Worm (Caenorhabditis elegans): ENCODE results near the gene C18B12.4.

Gene C18B12.4

DNA sequence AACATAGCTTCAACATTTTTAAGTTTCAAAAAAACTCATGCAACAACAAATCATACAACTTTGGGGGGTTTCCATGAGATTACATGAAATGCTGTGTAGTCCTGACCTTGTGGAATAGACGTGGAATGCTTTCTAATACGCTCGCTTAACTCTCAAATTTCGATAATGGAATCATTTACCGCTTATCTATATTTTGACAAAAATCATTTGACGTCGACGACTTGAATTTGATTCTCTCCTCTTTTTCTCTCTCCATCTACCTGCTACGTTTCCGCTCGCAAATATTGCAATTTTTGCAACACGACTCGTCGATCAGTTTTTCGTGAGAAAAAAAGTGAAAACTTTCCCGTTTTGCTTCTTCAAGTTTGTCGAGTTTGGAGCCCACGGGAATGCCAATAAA, 48.7 kb upstream of the C18B12.4 start, which contains the start of gene flr-4:
TSS of gene flr-4 (plus strand) at position 275 of the 400 bp plus-strand sequence.
- no peak for TF ChIP-seq nhr-25 (tag; optimal IDR thresholded peaks at IDR 0.05)
- no peak for TF ChIP-seq nhr-237 (tag; optimal IDR thresholded peaks at IDR 0.05)
- TF ChIP-seq crh-2 (tag; optimal IDR thresholded peaks at IDR 0.05): peak; percentile 8
- peak; percentile 16 for TF ChIP-seq sma-9 (GFP tag; optimal IDR thresholded peaks at IDR 0.05)
- TF ChIP-seq sma-9 (tag; optimal IDR thresholded peaks at IDR 0.05): no peak
- TF ChIP-seq fos-1 (tag; optimal IDR thresholded peaks at IDR 0.05): peak; percentile 71
- TF ChIP-seq gmeb-1 (tag; optimal IDR thresholded peaks at IDR 0.05): no peak

ce11 chrX:15087752-15088151, 47.4 kb upstream of the C18B12.4 start:
- TF ChIP-seq nhr-12 (tag; optimal IDR thresholded peaks at IDR 0.05) (no peak), gmeb-1 (tag; optimal IDR thresholded peaks at IDR 0.05) (no peak), elt-3 (tag; optimal IDR thresholded peaks at IDR 0.05) (no peak), blmp-1 (tag; optimal IDR thresholded peaks at IDR 0.05; ENCODE audit: insufficient read depth) (no peak), zag-1 (tag; optimal IDR thresholded peaks at IDR 0.05) (no peak), skn-1 (tag; optimal IDR thresholded peaks at IDR 0.05) (no peak), egl-27 (tag; optimal IDR thresholded peaks at IDR 0.05) (no peak), nhr-10 (tag; optimal IDR thresholded peaks at IDR 0.05) (no peak), crh-2 (tag; optimal IDR thresholded peaks at IDR 0.05) (no peak), ceh-82 (tag; optimal IDR thresholded peaks at IDR 0.05) (no peak), nhr-21 (tag; optimal IDR thresholded peaks at IDR 0.05) (no peak), fos-1 (tag; optimal IDR thresholded peaks at IDR 0.05) (no peak), ztf-1 (GFP tag; conservative IDR thresholded peaks at IDR 0.05) (no peak), mbf-1 (tag; optimal IDR thresholded peaks at IDR 0.05) (no peak), nhr-77 (tag; optimal IDR thresholded peaks at IDR 0.05) (no peak), alr-1 (tag; optimal IDR thresholded peaks at IDR 0.05) (no peak), sem-4 (tag; optimal IDR thresholded peaks at IDR 0.05) (no peak)

DNA sequence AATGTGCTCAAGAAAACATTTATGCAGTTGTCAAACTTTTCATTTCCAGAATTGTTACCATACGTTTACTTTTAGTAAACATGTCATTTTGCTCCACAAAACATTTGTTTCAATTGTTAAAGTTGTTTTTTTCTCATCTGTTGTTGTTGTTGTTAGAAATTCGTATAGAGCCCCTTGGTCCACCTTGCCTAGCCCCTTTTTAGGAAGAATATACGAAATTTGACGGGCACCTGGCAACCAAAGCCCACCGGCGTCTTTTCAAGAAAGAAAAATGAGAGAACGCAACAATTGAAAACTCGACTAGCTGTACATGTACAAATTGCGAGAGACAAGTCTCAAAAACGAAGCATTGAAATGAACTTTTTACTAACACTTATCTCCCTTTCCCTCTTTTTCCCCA, 44.0 kb upstream of the C18B12.4 start, which contains the start of gene F09B12.5:
TSS of gene F09B12.5 (plus strand) at position 301 of the 400 bp plus-strand sequence.
- no peak for TF ChIP-seq fos-1 (tag; optimal IDR thresholded peaks at IDR 0.05)
- no peak for TF ChIP-seq ztf-1 (GFP tag; conservative IDR thresholded peaks at IDR 0.05)
- no peak for TF ChIP-seq mdl-1 (tag; optimal IDR thresholded peaks at IDR 0.05)
- no peak for TF ChIP-seq ztf-4 (tag; optimal IDR thresholded peaks at IDR 0.05)
- no peak for TF ChIP-seq lin-13 (GFP tag; optimal IDR thresholded peaks at IDR 0.05)
- TF ChIP-seq ama-1 (optimal IDR thresholded peaks at IDR 0.05): no peak
- TF ChIP-seq zag-1 (tag; optimal IDR thresholded peaks at IDR 0.05): no peak
- no peak for TF ChIP-seq sma-9 (GFP tag; optimal IDR thresholded peaks at IDR 0.05)
- TF ChIP-seq sma-9 (tag; optimal IDR thresholded peaks at IDR 0.05): no peak
- TF ChIP-seq Y55F3AM.14 (GFP tag; optimal IDR thresholded peaks at IDR 0.05): no peak
- no peak for TF ChIP-seq blmp-1 (tag; optimal IDR thresholded peaks at IDR 0.05; ENCODE audit: insufficient read depth)
- TF ChIP-seq nhr-6 (tag; optimal IDR thresholded peaks at IDR 0.05): no peak
- no peak for TF ChIP-seq snpc-4 (tag; optimal IDR thresholded peaks at IDR 0.05)
- no peak for TF ChIP-seq unc-62 (GFP tag; optimal IDR thresholded peaks at IDR 0.05)
- TF ChIP-seq aly-2 (tag; optimal IDR thresholded peaks at IDR 0.05): no peak
- no peak for TF ChIP-seq ztf-11 (tag; optimal IDR thresholded peaks at IDR 0.05)
- no peak for TF ChIP-seq alr-1 (tag; optimal IDR thresholded peaks at IDR 0.05)

ce11 chrX:15083795-15084194, 43.4 kb upstream of the C18B12.4 start, which contains the start of gene H40L08.1:
H40L08.1 (minus strand) TSS chrX:15084086.
- TF ChIP-seq nhr-12 (tag; optimal IDR thresholded peaks at IDR 0.05) (no peak), C34F6.9 (tag; optimal IDR thresholded peaks at IDR 0.05) (peak; percentile 31), lin-39 (tag; optimal IDR thresholded peaks at IDR 0.05) (no peak), gmeb-1 (tag; optimal IDR thresholded peaks at IDR 0.05) (no peak), snpc-4 (tag; optimal IDR thresholded peaks at IDR 0.05) (no peak), unc-62 (GFP tag; optimal IDR thresholded peaks at IDR 0.05) (no peak), unc-55 (GFP tag; optimal IDR thresholded peaks at IDR 0.05) (peak; percentile 34), fos-1 (tag; optimal IDR thresholded peaks at IDR 0.05) (peak; percentile 2), nhr-6 (tag; optimal IDR thresholded peaks at IDR 0.05) (no peak), nhr-23 (tag; optimal IDR thresholded peaks at IDR 0.05) (no peak), sma-9 (GFP tag; optimal IDR thresholded peaks at IDR 0.05) (peak; percentile 1), sma-9 (tag; optimal IDR thresholded peaks at IDR 0.05) (no peak), nhr-129 (tag; optimal IDR thresholded peaks at IDR 0.05) (peak; percentile 9), lin-13 (GFP tag; optimal IDR thresholded peaks at IDR 0.05) (peak; percentile 7), egl-27 (tag; optimal IDR thresholded peaks at IDR 0.05) (no peak)

Measured in whole organism, L2 larva.